Fruit fly (Drosophila melanogaster): ENCODE measurements around the gene Nedd4.
A peak's percentile ranks its signal among the peaks of the same experiment; 100 is the strongest.

Gene Nedd4

dm6 chr3L:17572090-17572489, 42.2 kb downstream of the Nedd4 start (continued):
- peak; percentile 49 for TF ChIP-seq CG12769 (tag; optimal IDR thresholded peaks at IDR 0.05)
- TF ChIP-seq Mes4 (GFP tag; optimal IDR thresholded peaks at IDR 0.05) = no peak
- no peak for TF ChIP-seq da (GFP tag; optimal IDR thresholded peaks at IDR 0.05)
- no peak for TF ChIP-seq dysf (GFP tag; IDR thresholded peaks at IDR 0.05)
- TF ChIP-seq HmgZ (tag; optimal IDR thresholded peaks at IDR 0.05) = no peak
- no peak for TF ChIP-seq CG4617 (GFP tag; optimal IDR thresholded peaks at IDR 0.05; ENCODE audit: borderline replicate concordance)
- peak; percentile 43; the same call in 1 of the 3 replicates for TF ChIP-seq sr (GFP tag; IDR thresholded peaks at IDR 0.05)
- TF ChIP-seq CG7271 (tag; optimal IDR thresholded peaks at IDR 0.05) = no peak
- TF ChIP-seq sna (GFP tag; IDR thresholded peaks at IDR 0.05; ENCODE audit: partially characterized antibody) = 0 out of 2 replicates have a peak, but pooled peaks have one; percentile 48
- no peak for TF ChIP-seq CG1792 (GFP tag; optimal IDR thresholded peaks at IDR 0.05)
- TF ChIP-seq pan (optimal IDR thresholded peaks at IDR 0.05) = no peak
- peak in 1 of 2 experiments; percentile 17 for TF ChIP-seq pan (GFP tag; optimal IDR thresholded peaks at IDR 0.05 in 1 of 2, IDR thresholded peaks at IDR 0.05 in 1 of 2)
- TF ChIP-seq ftz-f1 (GFP tag; optimal IDR thresholded peaks at IDR 0.05) = peak; percentile 8
- no peak for TF ChIP-seq CG1602 (GFP tag; optimal IDR thresholded peaks at IDR 0.05)
- no peak for TF ChIP-seq peb (GFP tag; IDR thresholded peaks at IDR 0.05)
- TF ChIP-seq Med (GFP tag) = peak; percentile 67
- peak; percentile 89 for TF ChIP-seq scrt (GFP tag; optimal IDR thresholded peaks at IDR 0.05)
- peak; percentile 43; the same call in 1 of the 2 replicates for TF ChIP-seq vvl (GFP tag; IDR thresholded peaks at IDR 0.05)
- TF ChIP-seq dati (GFP tag; IDR thresholded peaks at IDR 0.05) = no peak
- no peak for TF ChIP-seq CG18262 (tag; optimal IDR thresholded peaks at IDR 0.05)
- no peak for TF ChIP-seq CG2889 (GFP tag; IDR thresholded peaks at IDR 0.05)
- TF ChIP-seq CG18011 (GFP tag; optimal IDR thresholded peaks at IDR 0.05) = no peak
- TF ChIP-seq cg (GFP tag; optimal IDR thresholded peaks at IDR 0.05) = peak; percentile 86
- no peak for TF ChIP-seq ind (GFP tag; optimal IDR thresholded peaks at IDR 0.05)
- 0 out of 3 replicates have a peak, but pooled peaks have one; percentile 13 for TF ChIP-seq CG34224 (GFP tag; IDR thresholded peaks at IDR 0.05; ENCODE audit: partially characterized antibody)
- 0 out of 2 replicates have a peak, but pooled peaks have one; percentile 24 for TF ChIP-seq CG42726 (GFP tag; IDR thresholded peaks at IDR 0.05; ENCODE audit: partially characterized antibody)
- TF ChIP-seq tin (GFP tag; optimal IDR thresholded peaks at IDR 0.05) = no peak
- no peak for TF ChIP-seq CG4328 (GFP tag; optimal IDR thresholded peaks at IDR 0.05)
- TF ChIP-seq HLH4C (GFP tag; IDR thresholded peaks at IDR 0.05; ENCODE audit: partially characterized antibody) = 0 out of 3 replicates have a peak, but pooled peaks have one; percentile 11
- TF ChIP-seq Oli (tag; optimal IDR thresholded peaks at IDR 0.05) = no peak
- TF ChIP-seq Lim3 (GFP tag; IDR thresholded peaks at IDR 0.05) = no peak
- no peak for TF ChIP-seq MESR4 (GFP tag; optimal IDR thresholded peaks at IDR 0.05)
- TF ChIP-seq dimm (GFP tag; IDR thresholded peaks at IDR 0.05) = no peak
- TF ChIP-seq ranshi (GFP tag; IDR thresholded peaks at IDR 0.05) = no peak
- no peak for TF ChIP-seq CG10565 (GFP tag; optimal IDR thresholded peaks at IDR 0.05)
- peak; percentile 65; the same call in 2 of the 3 replicates for TF ChIP-seq CG6175 (GFP tag; IDR thresholded peaks at IDR 0.05)
- no peak for TF ChIP-seq CG8765 (GFP tag; IDR thresholded peaks at IDR 0.05)
- TF ChIP-seq vnd (GFP tag; IDR thresholded peaks at IDR 0.05; ENCODE audit: partially characterized antibody) = no peak
- TF ChIP-seq sd (tag; optimal IDR thresholded peaks at IDR 0.05) = peak; percentile 15
- TF ChIP-seq az2 (GFP tag; optimal IDR thresholded peaks at IDR 0.05) = no peak
- TF ChIP-seq btn (GFP tag; optimal IDR thresholded peaks at IDR 0.05) = no peak
- no peak for TF ChIP-seq hth (optimal IDR thresholded peaks at IDR 0.05)
- TF ChIP-seq unc-4 (GFP tag; IDR thresholded peaks at IDR 0.05; ENCODE audit: partially characterized antibody) = peak; percentile 21; the same call in 1 of the 2 replicates
- TF ChIP-seq sug (tag; optimal IDR thresholded peaks at IDR 0.05) = peak; percentile 8
- TF ChIP-seq ewg (GFP tag; optimal IDR thresholded peaks at IDR 0.05) = peak; percentile 67
- 0 out of 2 replicates have a peak, but pooled peaks have one; percentile 17 for TF ChIP-seq CG5953 (GFP tag; IDR thresholded peaks at IDR 0.05)
